Worm (Caenorhabditis elegans) whole organism, early embryonic: ENCODE results near the gene F35F11.2.

Source experiments
- B0310.2 ChIP-seq: sonication (generic microtip); optimal IDR thresholded peaks from 2 replicates; lab custom pipeline; 2016; ENCODE audit warnings: mild to moderate bottlenecking, missing genetic modification characterization, missing compliant biosample characterization
- F13C5.2 ChIP-seq: sonication (generic microtip); optimal IDR thresholded peaks from 2 replicates; lab custom pipeline; 2017; ENCODE audit warnings: mild to moderate bottlenecking, missing genetic modification characterization, inconsistent platforms, missing compliant biosample characterization
- aly-1 ChIP-seq: sonication (generic microtip); optimal IDR thresholded peaks from 2 replicates; lab custom pipeline; 2016; ENCODE audit warnings: missing genetic modification characterization, missing compliant biosample characterization
- ama-1 ChIP-seq: fragments of 150-350 bp; optimal IDR thresholded peaks from 2 replicates; lab custom pipeline; 2014
- ceh-13 ChIP-seq: fragments of 200-800 bp; sonication (Bioruptor generic); optimal IDR thresholded peaks from 2 replicates; lab custom pipeline; 2018; ENCODE audit warnings: mild to moderate bottlenecking, missing genetic modification characterization, missing compliant biosample characterization
- ceh-36 ChIP-seq: sonication (generic microtip); optimal IDR thresholded peaks from 2 replicates; lab custom pipeline; 2016; ENCODE audit warnings: missing genetic modification characterization, inconsistent platforms, missing compliant biosample characterization
- ets-7 ChIP-seq: sonication (generic microtip); optimal IDR thresholded peaks from 2 replicates; lab custom pipeline; 2016; ENCODE audit warnings: missing genotype, missing genetic modification characterization, missing compliant biosample characterization
- flt-1 ChIP-seq: fragments of 200-800 bp; sonication (Bioruptor generic); IDR thresholded peaks from 2 replicates; pipeline ENCODE4 v1.3.6; 2022; ENCODE audit warnings: missing genetic modification characterization, missing compliant biosample characterization
- hmbx-1 ChIP-seq: sonication (generic microtip); optimal IDR thresholded peaks from 2 replicates; lab custom pipeline; 2016; ENCODE audit warnings: mild to moderate bottlenecking, missing genetic modification characterization, missing compliant biosample characterization
- hmg-4 ChIP-seq: fragments of 200-800 bp; sonication (Bioruptor generic); optimal IDR thresholded peaks from 2 replicates; lab custom pipeline; 2018; ENCODE audit warnings: mild to moderate bottlenecking, missing genetic modification characterization, missing compliant biosample characterization
- hnd-1 ChIP-seq: sonication (generic microtip); optimal IDR thresholded peaks from 2 replicates; lab custom pipeline; 2016; ENCODE audit warnings: missing genetic modification characterization, missing compliant biosample characterization
- pes-1 ChIP-seq: fragments of 200-800 bp; sonication (Bioruptor generic); IDR thresholded peaks from 2 replicates; pipeline ENCODE4 v1.3.6; 2022; ENCODE audit warnings: missing genetic modification reagents, missing genetic modification characterization, missing compliant biosample characterization
- scrt-1 ChIP-seq: fragments of 200-800 bp; sonication (Bioruptor generic); IDR thresholded peaks from 2 replicates; pipeline ENCODE4 v1.3.6; 2022; ENCODE audit warnings: missing genetic modification characterization, missing compliant biosample characterization
- sea-1 ChIP-seq: fragments of 200-800 bp; sonication (Bioruptor generic); conservative IDR thresholded peaks from 2 replicates; pipeline ENCODE4 v1.3.6; 2022; ENCODE audit warnings: missing genetic modification characterization, missing compliant biosample characterization
- tbx-11 ChIP-seq: fragments of 200-800 bp; sonication (Bioruptor generic); IDR thresholded peaks from 2 replicates; pipeline ENCODE4 v1.3.6; 2022; ENCODE audit warnings: missing genetic modification characterization, missing compliant biosample characterization
- tbx-37 ChIP-seq: fragments of 200-800 bp; sonication (Bioruptor generic); conservative IDR thresholded peaks from 2 replicates; pipeline ENCODE4 v1.3.6; 2022; ENCODE audit warnings: missing genetic modification reagents, missing genetic modification characterization, missing compliant biosample characterization
- tra-4 ChIP-seq: sonication (generic microtip); optimal IDR thresholded peaks from 2 replicates; lab custom pipeline; 2017; ENCODE audit warnings: missing genetic modification characterization, missing compliant biosample characterization

Gene F35F11.2

DNA sequence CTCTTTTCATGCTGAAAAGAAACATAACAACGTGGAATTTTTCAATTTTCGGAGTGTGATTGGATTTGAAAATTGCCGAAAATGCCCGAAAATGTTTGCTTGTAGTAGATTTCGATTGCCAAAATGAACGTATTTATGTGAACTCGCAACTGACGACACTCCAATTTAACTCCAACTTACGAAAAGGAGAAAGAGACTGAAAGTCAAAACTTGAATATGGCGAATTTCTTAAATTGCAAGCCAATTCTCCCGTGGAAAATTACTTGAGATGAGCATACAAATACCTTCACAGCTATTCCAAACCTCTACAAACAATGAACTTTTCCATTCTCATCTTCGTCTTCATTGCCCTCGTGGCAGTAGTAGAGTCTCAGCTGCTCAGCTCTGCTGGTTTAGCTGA is 42.5 kb downstream of the F35F11.2 start:
- TF ChIP-seq B0310.2 (tag; lab: Kevin White, UChicago) (no peak), scrt-1 (GFP tag; lab: Robert Waterston, UW) (no peak), aly-1 (tag; lab: Kevin White, UChicago) (no peak), sea-1 (GFP tag; lab: Robert Waterston, UW) (no peak), ama-1 (lab: Kevin White, UChicago) (no peak), hnd-1 (no peak), ets-7 (no peak), tbx-11 (GFP tag; lab: Robert Waterston, UW) (no peak)

DNA sequence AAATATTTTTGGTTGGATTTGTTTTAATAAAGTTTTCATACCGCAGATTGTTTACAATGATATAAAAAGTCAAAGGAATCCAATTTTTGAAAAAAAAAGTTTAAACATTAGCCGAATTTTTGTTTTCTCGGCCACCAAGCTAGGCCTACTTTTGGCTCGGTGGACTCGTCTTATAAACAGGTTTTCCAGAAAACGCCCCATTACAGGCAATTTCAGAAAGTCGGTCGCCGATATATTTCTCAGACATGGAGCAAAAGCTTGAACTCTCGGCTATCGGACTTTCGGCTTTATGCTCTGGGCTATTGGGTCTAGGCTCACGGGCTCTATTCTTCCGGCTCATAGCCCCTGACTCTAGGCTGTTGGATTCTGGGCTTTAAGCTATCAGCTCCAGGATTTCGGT is 43.0 kb downstream of the F35F11.2 start:
- TF ChIP-seq tbx-37 (no peak), aly-1 (tag; lab: Kevin White, UChicago) (no peak)

DNA sequence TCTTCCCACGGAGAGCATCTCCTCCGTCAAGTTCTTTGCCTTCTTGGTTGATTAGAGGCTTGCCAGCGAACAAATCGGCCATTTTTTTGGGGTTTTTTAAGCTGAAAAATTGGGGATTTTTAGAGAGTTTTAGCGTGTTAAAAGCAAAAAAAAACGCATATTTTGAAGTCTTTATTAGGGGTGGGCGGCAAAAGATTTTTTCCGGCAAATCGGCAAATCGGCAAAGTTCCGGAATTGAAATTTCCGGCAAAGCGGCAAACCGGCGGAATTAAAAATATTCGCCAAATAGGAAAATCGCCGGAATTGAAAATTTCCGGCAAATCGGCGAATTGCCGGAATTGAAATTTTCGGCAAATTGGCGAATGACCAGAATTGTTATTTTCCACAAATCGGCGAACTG is 44.0 kb downstream of the F35F11.2 start, which contains the start of gene C35B1.5:
TSS of gene C35B1.5 (minus strand) at position 101 of the 400 bp plus-strand sequence.
- TF ChIP-seq tra-4 (tag; lab: Kevin White, UChicago) = no peak
- no peak for TF ChIP-seq tbx-11 (GFP tag; lab: Robert Waterston, UW)
- TF ChIP-seq flt-1 (GFP tag; lab: Robert Waterston, UW) = no peak
- TF ChIP-seq hmg-4 (GFP tag; lab: Kevin White, UChicago) = no peak
- TF ChIP-seq ama-1 (lab: Kevin White, UChicago) = no peak
- no peak for TF ChIP-seq F13C5.2 (tag; lab: Kevin White, UChicago)
- no peak for TF ChIP-seq hnd-1
- no peak for TF ChIP-seq hmbx-1 (tag; lab: Kevin White, UChicago)
- no peak for TF ChIP-seq tbx-37
- TF ChIP-seq B0310.2 (tag; lab: Kevin White, UChicago) = no peak
- no peak for TF ChIP-seq pes-1 (GFP tag; lab: Robert Waterston, UW)
- TF ChIP-seq ets-7 = no peak
- TF ChIP-seq aly-1 (tag; lab: Kevin White, UChicago) = no peak
- TF ChIP-seq sea-1 (GFP tag; lab: Robert Waterston, UW) = no peak
- TF ChIP-seq ceh-13 (GFP tag; lab: Kevin White, UChicago) = no peak
- TF ChIP-seq scrt-1 (GFP tag; lab: Robert Waterston, UW) = no peak
- no peak for TF ChIP-seq ceh-36 (tag; lab: Kevin White, UChicago)

DNA sequence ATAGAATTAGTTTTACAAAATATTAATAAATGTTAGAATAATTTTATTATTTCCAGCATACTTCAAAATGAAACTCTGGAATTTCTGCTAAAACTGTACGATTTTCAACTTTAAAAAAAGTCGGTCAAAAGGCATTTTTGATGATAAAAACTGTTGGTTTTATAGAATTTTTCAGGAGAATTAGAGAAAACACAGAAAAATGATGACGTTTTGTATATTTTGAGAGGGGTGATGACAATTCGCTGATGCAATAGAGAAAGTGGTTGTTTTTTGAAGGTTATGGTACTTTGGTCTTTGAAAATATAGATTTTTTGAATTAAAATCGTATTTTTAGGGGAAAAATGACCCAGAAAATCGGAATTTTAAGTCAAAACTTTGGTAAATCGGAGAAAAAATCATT is 44.9 kb downstream of the F35F11.2 start:
- TF ChIP-seq ama-1 (lab: Kevin White, UChicago) (no peak), hmbx-1 (tag; lab: Kevin White, UChicago) (no peak), tra-4 (tag; lab: Kevin White, UChicago) (no peak), pes-1 (GFP tag; lab: Robert Waterston, UW) (no peak), ceh-36 (tag; lab: Kevin White, UChicago) (no peak), ets-7 (no peak), F13C5.2 (tag; lab: Kevin White, UChicago) (no peak), flt-1 (GFP tag; lab: Robert Waterston, UW) (no peak), aly-1 (tag; lab: Kevin White, UChicago) (no peak), sea-1 (GFP tag; lab: Robert Waterston, UW) (no peak), B0310.2 (tag; lab: Kevin White, UChicago) (no peak), scrt-1 (GFP tag; lab: Robert Waterston, UW) (no peak), ceh-13 (GFP tag; lab: Kevin White, UChicago) (no peak), hmg-4 (GFP tag; lab: Kevin White, UChicago) (no peak), tbx-37 (no peak), hnd-1 (no peak), tbx-11 (GFP tag; lab: Robert Waterston, UW) (no peak)

DNA sequence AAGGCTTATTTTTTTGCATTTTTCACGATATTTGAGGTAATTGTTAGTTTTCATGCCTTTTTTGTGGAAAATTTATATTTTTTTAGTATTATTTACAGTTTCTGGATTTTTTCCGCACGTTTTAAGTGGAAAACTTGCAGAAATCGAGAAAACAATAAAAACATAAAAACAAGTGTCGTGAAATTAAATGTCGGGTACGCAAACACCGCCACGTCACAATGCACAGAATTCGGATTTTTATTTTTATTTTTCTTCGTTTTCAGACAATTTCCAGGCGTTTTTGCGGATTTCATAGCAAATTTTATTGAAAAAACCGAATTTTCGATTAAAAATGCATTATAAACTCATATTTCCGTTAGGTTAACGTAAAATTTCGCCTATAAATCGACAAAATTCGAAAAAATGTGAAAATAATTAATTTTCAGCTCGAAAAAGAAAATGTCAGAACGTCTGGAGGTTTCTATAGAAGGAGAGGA is 45.7 kb downstream of the F35F11.2 start, which contains the start of gene C35B1.2:
TSS of gene C35B1.2 (plus strand) at position 426 of the 476 bp plus-strand sequence.
- TF ChIP-seq ets-7 = no peak
- no peak for TF ChIP-seq tra-4 (tag; lab: Kevin White, UChicago)
- TF ChIP-seq tbx-37 = no peak
- TF ChIP-seq pes-1 (GFP tag; lab: Robert Waterston, UW) = no peak
- TF ChIP-seq hmbx-1 (tag; lab: Kevin White, UChicago) = no peak
